Worm (Caenorhabditis elegans): ENCODE results near the gene C02G6.2.

C02G6.2 gene

ce11 chrV:5917707-5918106, 45.8 kb downstream of the C02G6.2 start, which contains the start of gene lrpr-1 (continued):
- TF ChIP-seq fax-1 (tag; optimal IDR thresholded peaks at IDR 0.05) (peak; percentile 66), unc-3 (GFP tag; conservative IDR thresholded peaks at IDR 0.05) (no peak), unc-3 (tag; optimal IDR thresholded peaks at IDR 0.05) (no peak), nhr-11 (tag; optimal IDR thresholded peaks at IDR 0.05) (no peak), T23F11.4 (GFP tag; optimal IDR thresholded peaks at IDR 0.05) (no peak), npax-4 (tag; optimal IDR thresholded peaks at IDR 0.05) (no peak), ets-4 (tag; optimal IDR thresholded peaks at IDR 0.05) (peak; percentile 96), hlh-13 (GFP tag; optimal IDR thresholded peaks at IDR 0.05) (no peak), F13H6.1 (tag; optimal IDR thresholded peaks at IDR 0.05) (peak; percentile 41), K02D7.2 (tag; optimal IDR thresholded peaks at IDR 0.05) (no peak), dmd-4 (tag; optimal IDR thresholded peaks at IDR 0.05; ENCODE audit: borderline replicate concordance) (no peak), ceh-30 (tag; optimal IDR thresholded peaks at IDR 0.05) (no peak), unc-42 (tag; optimal IDR thresholded peaks at IDR 0.05) (peak; percentile 51), pat-9 (tag; optimal IDR thresholded peaks at IDR 0.05) (no peak), unc-86 (tag; optimal IDR thresholded peaks at IDR 0.05) (peak; percentile 12), gmeb-2 (tag; optimal IDR thresholded peaks at IDR 0.05) (no peak)

DNA sequence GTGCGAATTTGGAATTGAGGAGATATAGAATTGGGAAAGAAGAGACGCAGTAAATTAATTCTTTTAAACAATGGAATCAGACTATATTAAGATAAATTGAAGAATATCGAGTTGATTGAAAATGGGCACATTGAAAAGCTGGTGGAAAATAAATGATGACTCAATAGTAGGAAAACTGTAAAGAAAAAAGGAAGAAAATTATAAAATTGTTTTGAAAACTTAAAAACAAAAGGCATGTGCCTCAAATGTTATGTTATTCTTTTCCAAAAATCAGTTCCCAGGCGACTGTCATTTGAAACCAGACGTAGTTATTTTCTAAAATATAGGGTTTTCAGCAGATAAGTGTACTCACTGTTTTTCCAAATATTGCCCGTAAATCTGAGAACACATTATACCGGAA, 48.0 kb downstream of the C02G6.2 start, which contains the start of gene C04E6.12:
Gene C04E6.12 (minus strand): TSS at position 101 of the 400 bp plus-strand sequence.
- TF ChIP-seq ceh-45 (GFP tag; IDR thresholded peaks at IDR 0.05) (no peak), pag-3 (tag; optimal IDR thresholded peaks at IDR 0.05; ENCODE audit: borderline replicate concordance) (no peak), unc-55 (GFP tag; optimal IDR thresholded peaks at IDR 0.05) (no peak), fkh-10 (GFP tag; optimal IDR thresholded peaks at IDR 0.05) (no peak), ztf-16 (tag; optimal IDR thresholded peaks at IDR 0.05) (no peak), nhr-11 (tag; optimal IDR thresholded peaks at IDR 0.05) (no peak)

ce11 chrV:5921761-5922160, 49.9 kb downstream of the C02G6.2 start:
- TF ChIP-seq ref-2 (tag; optimal IDR thresholded peaks at IDR 0.05) (no peak), nhr-232 (tag; optimal IDR thresholded peaks at IDR 0.05) (no peak), mec-3 (tag; optimal IDR thresholded peaks at IDR 0.05; ENCODE audit: borderline replicate concordance) (no peak), K02D7.2 (tag; optimal IDR thresholded peaks at IDR 0.05) (no peak), ceh-24 (tag; optimal IDR thresholded peaks at IDR 0.05) (no peak)

DNA sequence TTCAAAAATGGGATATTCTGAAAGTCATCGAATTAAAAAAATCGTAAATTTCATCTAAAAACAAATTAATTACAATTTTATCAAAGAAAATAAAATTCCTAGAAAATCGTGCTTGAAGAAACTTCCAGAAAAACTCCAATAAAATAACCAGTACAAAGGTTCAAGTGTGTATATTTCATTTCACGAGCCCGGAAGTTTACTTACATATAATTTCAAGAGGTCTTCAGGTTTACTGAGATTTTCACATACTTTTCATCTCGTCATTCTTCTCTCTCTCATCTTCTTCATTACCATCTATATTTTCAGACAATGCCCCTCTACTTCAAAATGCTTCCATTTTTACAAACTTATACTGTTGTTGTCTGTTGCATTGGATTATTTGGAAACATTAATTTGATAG, 50.4 kb downstream of the C02G6.2 start, which contains the start of gene srsx-18:
Gene srsx-18 (plus strand): TSS at position 301 of the 400 bp plus-strand sequence.
- TF ChIP-seq hlh-8 (tag; optimal IDR thresholded peaks at IDR 0.05) (no peak), F13H6.1 (tag; optimal IDR thresholded peaks at IDR 0.05) (no peak), hlh-13 (GFP tag; optimal IDR thresholded peaks at IDR 0.05) (no peak), ttx-3 (tag; optimal IDR thresholded peaks at IDR 0.05) (no peak), hlh-30 (tag; optimal IDR thresholded peaks at IDR 0.05; ENCODE audit: insufficient read depth) (no peak), lin-11 (tag; optimal IDR thresholded peaks at IDR 0.05) (no peak), ama-1 (optimal IDR thresholded peaks at IDR 0.05) (no peak), gmeb-2 (tag; optimal IDR thresholded peaks at IDR 0.05) (no peak), pax-1 (tag; optimal IDR thresholded peaks at IDR 0.05) (no peak), sdc-2 (tag; optimal IDR thresholded peaks at IDR 0.05) (no peak), rnt-1 (tag; optimal IDR thresholded peaks at IDR 0.05) (no peak), K02D7.2 (tag; optimal IDR thresholded peaks at IDR 0.05) (no peak), nhr-232 (tag; optimal IDR thresholded peaks at IDR 0.05) (no peak), ceh-48 (tag; optimal IDR thresholded peaks at IDR 0.05) (no peak), dmd-4 (tag; optimal IDR thresholded peaks at IDR 0.05; ENCODE audit: borderline replicate concordance) (no peak), eyg-1 (tag; optimal IDR thresholded peaks at IDR 0.05) (no peak), ets-4 (tag; optimal IDR thresholded peaks at IDR 0.05) (no peak), fax-1 (tag; optimal IDR thresholded peaks at IDR 0.05) (no peak), tbx-2 (tag; optimal IDR thresholded peaks at IDR 0.05) (no peak)
